Worm (Caenorhabditis elegans): Measurements from ENCODE around the gene scl-9.

DNA sequence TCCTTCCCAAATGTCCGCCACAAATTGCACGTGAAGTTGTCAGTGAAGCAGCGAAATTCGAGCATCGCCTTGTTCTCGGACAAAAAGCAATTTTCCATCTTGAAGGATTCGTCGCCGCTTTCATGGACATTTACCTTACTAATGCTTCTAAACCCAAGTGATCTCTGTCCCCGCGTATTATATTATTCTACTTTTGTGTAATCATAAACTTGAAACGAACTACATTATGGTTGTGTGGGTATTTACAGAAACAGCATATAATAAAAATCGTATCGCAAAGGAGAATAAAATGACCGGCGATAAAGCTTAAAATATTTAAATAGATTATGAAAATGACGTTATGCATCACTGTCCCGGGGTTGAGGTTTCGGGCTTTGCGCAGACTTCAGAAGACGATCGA, 49.8 kb downstream of the scl-9 start:
- no peak for TF ChIP-seq unc-55 (GFP tag; optimal IDR thresholded peaks at IDR 0.05)
- no peak for TF ChIP-seq lim-6 (tag; optimal IDR thresholded peaks at IDR 0.05)
- TF ChIP-seq elt-2 (tag; optimal IDR thresholded peaks at IDR 0.05), result no peak
